Worm (Caenorhabditis elegans): ENCODE data around the gene ssp-32.
A peak's percentile ranks its signal among the peaks of the same experiment; 100 is the strongest.

DNA sequence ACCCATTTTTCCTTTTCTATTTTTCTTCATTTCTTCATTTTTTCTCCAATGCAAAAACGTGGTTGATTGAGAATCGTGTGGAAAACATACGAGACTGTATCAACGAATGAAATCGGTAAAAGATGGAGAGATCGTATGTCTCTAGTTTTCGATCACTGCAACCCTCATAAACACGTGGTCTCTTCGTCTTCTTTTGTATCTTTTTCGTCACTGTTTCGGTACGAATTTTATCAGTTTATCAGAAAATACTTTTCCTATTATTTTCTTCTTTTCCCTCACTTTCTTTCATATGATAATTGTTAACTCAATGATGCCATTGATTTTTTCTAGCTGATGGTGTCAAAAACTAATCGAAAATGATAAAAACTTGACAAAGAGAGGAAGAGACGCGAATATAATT is 19.5 kb upstream of the ssp-32 start:
- TF ChIP-seq hlh-4 (tag; optimal IDR thresholded peaks at IDR 0.05), result no peak
- TF ChIP-seq lsy-2 (tag; optimal IDR thresholded peaks at IDR 0.05), result peak in 1 of 2 experiments; percentile 10
- no peak for TF ChIP-seq skn-1 (tag; optimal IDR thresholded peaks at IDR 0.05)
- TF ChIP-seq elt-2 (tag; optimal IDR thresholded peaks at IDR 0.05), result peak; percentile 74
- no peak for TF ChIP-seq pqm-1 (tag; optimal IDR thresholded peaks at IDR 0.05)
- TF ChIP-seq unc-130 (tag; optimal IDR thresholded peaks at IDR 0.05), result no peak
- no peak for TF ChIP-seq efl-1 (optimal IDR thresholded peaks at IDR 0.05)
- TF ChIP-seq efl-1 (GFP tag; optimal IDR thresholded peaks at IDR 0.05 in 1 of 2), result peak in 1 of 2 experiments; percentile 33
- TF ChIP-seq ama-1 (optimal IDR thresholded peaks at IDR 0.05), result no peak
- TF ChIP-seq lin-35 (GFP tag; optimal IDR thresholded peaks at IDR 0.05), result peak in 1 of 2 experiments; percentile 71
- no peak for TF ChIP-seq grh-1 (GFP tag; IDR thresholded peaks at IDR 0.05)
- no peak for TF ChIP-seq nhr-237 (tag; optimal IDR thresholded peaks at IDR 0.05)
- no peak for TF ChIP-seq snpc-4 (tag; optimal IDR thresholded peaks at IDR 0.05)
- TF ChIP-seq ceh-63 (GFP tag; optimal IDR thresholded peaks at IDR 0.05), result no peak

Measured in whole organism, L1 larva.